Worm (Caenorhabditis elegans) whole organism, L3 larva: ENCODE data around the gene Y50D4B.4.

ENCODE experiments used
- ceh-82 ChIP-seq: fragments of 150-350 bp; optimal IDR thresholded peaks from 2 replicates; lab custom pipeline; 2014; ENCODE audit warnings: missing biosample characterization, missing genetic modification characterization
- daf-12 ChIP-seq: fragments of 150-350 bp; optimal IDR thresholded peaks from 2 replicates; lab custom pipeline; 2014; ENCODE audit warnings: missing biosample characterization, missing genetic modification reagents, missing genetic modification characterization
- fkh-10 ChIP-seq: sonication (generic microtip); optimal IDR thresholded peaks from 2 replicates; lab custom pipeline; 2017; ENCODE audit warnings: missing biosample characterization, missing genetic modification reagents, missing genetic modification characterization
- lsy-12 ChIP-seq: sonication (generic microtip); optimal IDR thresholded peaks from 2 replicates; lab custom pipeline; 2016; ENCODE audit warnings: mild to moderate bottlenecking, missing genetic modification characterization, missing compliant biosample characterization
- nhr-11 ChIP-seq: fragments of 150-350 bp; optimal IDR thresholded peaks from 2 replicates; lab custom pipeline; 2014; ENCODE audit warnings: missing biosample characterization, missing genetic modification characterization
- nhr-76 ChIP-seq: fragments of 150-350 bp; sonication (generic microtip); optimal IDR thresholded peaks from 5 replicates; lab custom pipeline; 2014; ENCODE audit warnings: missing biosample characterization, missing genetic modification characterization
- nhr-77 ChIP-seq: fragments of 150-350 bp; optimal IDR thresholded peaks from 2 replicates; lab custom pipeline; 2014; ENCODE audit warnings: missing biosample characterization, missing genetic modification characterization
- ztf-11 ChIP-seq: fragments of 150-350 bp; optimal IDR thresholded peaks from 2 replicates; lab custom pipeline; 2014; ENCODE audit warnings: missing biosample characterization, missing genetic modification characterization

- TF ChIP-seq fkh-10 (no peak), ceh-82 (tag; lab: Kevin White, UChicago) (no peak), lsy-12 (no peak), daf-12 (no peak), ztf-11 (tag; lab: Kevin White, UChicago) (no peak), nhr-77 (tag; lab: Kevin White, UChicago) (no peak), nhr-76 (tag; lab: Kevin White, UChicago) (no peak), nhr-11 (tag; lab: Kevin White, UChicago) (no peak)
These were observed 48.3 kb downstream of the Y50D4B.4 start for ce11 chrV:1140806-1141205.
